Worm (Caenorhabditis elegans): ENCODE measurements around the gene pdzd-8.

pdzd-8 gene

ce11 chrIV:8951953-8952567 lies 23.3 kb upstream of the pdzd-8 start:
- TF ChIP-seq unc-62 (GFP tag; optimal IDR thresholded peaks at IDR 0.05), result no peak
- TF ChIP-seq pha-4 (tag; optimal IDR thresholded peaks at IDR 0.05), result no peak
- no peak for TF ChIP-seq ceh-83 (GFP tag; optimal IDR thresholded peaks at IDR 0.05)
- no peak for TF ChIP-seq blmp-1 (tag; optimal IDR thresholded peaks at IDR 0.05)
- TF ChIP-seq nhr-2 (tag; optimal IDR thresholded peaks at IDR 0.05), result no peak
- no peak for TF ChIP-seq lin-32 (GFP tag; optimal IDR thresholded peaks at IDR 0.05)
- no peak for TF ChIP-seq drap-1 (GFP tag; optimal IDR thresholded peaks at IDR 0.05)
- TF ChIP-seq nhr-237 (tag; optimal IDR thresholded peaks at IDR 0.05), result no peak
- no peak for TF ChIP-seq M03D4.4 (tag; optimal IDR thresholded peaks at IDR 0.05)
- no peak for TF ChIP-seq zip-8 (tag; optimal IDR thresholded peaks at IDR 0.05)
- TF ChIP-seq mab-5 (tag; optimal IDR thresholded peaks at IDR 0.05), result no peak
- TF ChIP-seq bed-3 (GFP tag; optimal IDR thresholded peaks at IDR 0.05), result no peak
- TF ChIP-seq ham-2 (GFP tag; optimal IDR thresholded peaks at IDR 0.05), result no peak

- TF ChIP-seq bed-3 (GFP tag; optimal IDR thresholded peaks at IDR 0.05), result no peak
- TF ChIP-seq nhr-237 (tag; optimal IDR thresholded peaks at IDR 0.05), result no peak
- TF ChIP-seq blmp-1 (tag; optimal IDR thresholded peaks at IDR 0.05), result no peak
- TF ChIP-seq mls-2 (tag; optimal IDR thresholded peaks at IDR 0.05), result no peak
- TF ChIP-seq unc-120 (tag; optimal IDR thresholded peaks at IDR 0.05; ENCODE audit: poor library complexity, severe bottlenecking), result no peak
- no peak for TF ChIP-seq elt-1 (tag; optimal IDR thresholded peaks at IDR 0.05; ENCODE audit: borderline replicate concordance, insufficient read depth)
- TF ChIP-seq ceh-43 (GFP tag; optimal IDR thresholded peaks at IDR 0.05), result no peak
- TF ChIP-seq lin-32 (GFP tag; optimal IDR thresholded peaks at IDR 0.05), result no peak
Observed at ce11 chrIV:8954126-8954525, 21.2 kb upstream of the pdzd-8 start.

DNA sequence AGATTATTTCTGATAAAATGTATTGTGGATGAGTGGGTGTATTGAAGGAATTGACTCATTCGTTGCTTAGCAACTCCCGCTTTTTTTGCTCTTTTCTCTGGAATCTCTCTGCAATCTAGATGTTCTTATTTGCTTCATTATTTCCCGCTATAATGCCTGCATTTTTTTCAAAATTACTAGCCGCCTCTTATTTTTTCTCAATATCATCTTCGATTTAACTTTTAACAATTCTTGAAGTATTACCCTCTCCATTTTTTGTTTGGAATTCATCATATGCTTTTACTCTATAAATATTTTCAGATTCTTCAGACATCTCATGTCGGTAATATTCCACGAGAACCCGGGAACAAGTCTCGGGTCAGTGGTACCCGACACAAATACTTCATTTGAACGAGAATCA lies 19.1 kb upstream of the pdzd-8 start, which contains the start of gene tpra-1:
tpra-1 (plus strand) TSS at position 301 of the 400 bp plus-strand sequence.
- no peak for TF ChIP-seq snpc-4 (tag; optimal IDR thresholded peaks at IDR 0.05)
- no peak for TF ChIP-seq nhr-2 (tag; optimal IDR thresholded peaks at IDR 0.05)
- TF ChIP-seq ztf-11 (tag; optimal IDR thresholded peaks at IDR 0.05), result no peak
- no peak for TF ChIP-seq blmp-1 (tag; optimal IDR thresholded peaks at IDR 0.05)
- no peak for TF ChIP-seq unc-62 (GFP tag; optimal IDR thresholded peaks at IDR 0.05)
- no peak for TF ChIP-seq nhr-76 (tag; optimal IDR thresholded peaks at IDR 0.05)
- no peak for TF ChIP-seq ceh-83 (GFP tag; optimal IDR thresholded peaks at IDR 0.05)
- TF ChIP-seq flh-1 (GFP tag; optimal IDR thresholded peaks at IDR 0.05), result no peak
- no peak for TF ChIP-seq ces-1 (GFP tag; optimal IDR thresholded peaks at IDR 0.05)
- no peak for TF ChIP-seq nhr-28 (tag; optimal IDR thresholded peaks at IDR 0.05)
- TF ChIP-seq zip-8 (tag; optimal IDR thresholded peaks at IDR 0.05), result no peak
- no peak for TF ChIP-seq lin-13 (tag; optimal IDR thresholded peaks at IDR 0.05)
- TF ChIP-seq elt-1 (tag; optimal IDR thresholded peaks at IDR 0.05; ENCODE audit: borderline replicate concordance, insufficient read depth), result no peak
- TF ChIP-seq mls-2 (tag; optimal IDR thresholded peaks at IDR 0.05), result no peak
- no peak for TF ChIP-seq ceh-39 (tag; optimal IDR thresholded peaks at IDR 0.05)
- TF ChIP-seq nhr-12 (tag; optimal IDR thresholded peaks at IDR 0.05), result no peak
- no peak for TF ChIP-seq tbx-8 (GFP tag; optimal IDR thresholded peaks at IDR 0.05)
- TF ChIP-seq mep-1 (tag; optimal IDR thresholded peaks at IDR 0.05), result no peak
- no peak for TF ChIP-seq drap-1 (GFP tag; optimal IDR thresholded peaks at IDR 0.05)

DNA sequence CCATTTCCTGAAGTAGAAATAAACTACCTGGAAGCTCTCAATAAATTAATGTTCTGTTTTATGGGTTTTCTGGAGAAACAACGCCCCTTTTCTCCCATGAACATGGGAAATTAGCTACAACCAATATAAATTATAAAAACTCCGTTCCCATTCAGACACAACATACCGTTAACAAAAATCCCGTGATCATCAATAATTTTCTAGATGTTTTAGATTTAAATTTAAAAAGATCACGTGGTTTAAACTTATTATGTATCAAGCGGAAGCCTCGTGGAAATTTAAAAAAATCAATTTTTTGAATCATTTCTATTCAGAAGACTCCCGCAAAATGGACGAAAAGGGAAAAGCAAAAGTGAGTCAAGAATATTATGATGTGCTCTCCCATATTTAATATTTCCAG lies 9.4 kb upstream of the pdzd-8 start, which contains the start of gene C53B4.2:
C53B4.2 (plus strand) TSS at position 301 of the 400 bp plus-strand sequence.
- TF ChIP-seq tbx-8 (GFP tag; optimal IDR thresholded peaks at IDR 0.05) (no peak), pha-4 (tag; optimal IDR thresholded peaks at IDR 0.05) (no peak), nhr-237 (tag; optimal IDR thresholded peaks at IDR 0.05) (no peak), sptf-1 (tag; optimal IDR thresholded peaks at IDR 0.05) (no peak), elt-3 (tag; optimal IDR thresholded peaks at IDR 0.05) (no peak), mep-1 (tag; optimal IDR thresholded peaks at IDR 0.05) (no peak), unc-120 (tag; optimal IDR thresholded peaks at IDR 0.05; ENCODE audit: poor library complexity, severe bottlenecking) (no peak), nhr-12 (tag; optimal IDR thresholded peaks at IDR 0.05) (no peak), lin-13 (tag; optimal IDR thresholded peaks at IDR 0.05) (no peak), snpc-4 (tag; optimal IDR thresholded peaks at IDR 0.05) (no peak), ceh-43 (GFP tag; optimal IDR thresholded peaks at IDR 0.05) (no peak), lsy-2 (tag; optimal IDR thresholded peaks at IDR 0.05) (no peak), nhr-76 (tag; optimal IDR thresholded peaks at IDR 0.05) (no peak), flh-1 (GFP tag; optimal IDR thresholded peaks at IDR 0.05) (no peak), bed-3 (GFP tag; optimal IDR thresholded peaks at IDR 0.05) (no peak), unc-39 (tag; optimal IDR thresholded peaks at IDR 0.05) (no peak)

Data from whole organism, mixed stage, embryonic.